Worm (Caenorhabditis elegans) whole organism, midembryonic: Measurements from ENCODE around the gene C28D4.18.

Source experiments
- T22C8.4 ChIP-seq: fragments of 200-800 bp; sonication (Bioruptor generic); IDR thresholded peaks from 2 replicates; pipeline ENCODE4 v1.3.6; 2022; ENCODE audit warnings: missing genetic modification characterization, missing compliant biosample characterization
- cog-1 ChIP-seq: sonication (generic microtip); optimal IDR thresholded peaks from 2 replicates; lab custom pipeline; 2016; ENCODE audit warnings: missing genetic modification characterization, missing compliant biosample characterization
- flt-1 ChIP-seq: fragments of 200-800 bp; sonication (Bioruptor generic); IDR thresholded peaks from 2 replicates; pipeline ENCODE4 v1.3.6; 2022; ENCODE audit warnings: missing genetic modification characterization, missing compliant biosample characterization
- klf-2 ChIP-seq: fragments of 200-800 bp; sonication (Bioruptor generic); conservative IDR thresholded peaks from 2 replicates; pipeline ENCODE4 v1.3.6; 2022; ENCODE audit warnings: missing genetic modification reagents, missing genetic modification characterization, missing compliant biosample characterization
- med-1 ChIP-seq: sonication (generic microtip); optimal IDR thresholded peaks from 2 replicates; lab custom pipeline; 2017; ENCODE audit warnings: missing genetic modification characterization, mild to moderate bottlenecking, missing compliant biosample characterization, antibody characterized with exemption, missing genetic modification reagents; ENCODE audit not compliant: insufficient read depth
- ref-1 ChIP-seq: fragments of 200-800 bp; sonication (Bioruptor generic); conservative IDR thresholded peaks from 2 replicates; pipeline ENCODE4 v1.3.6; 2022; ENCODE audit warnings: missing genetic modification reagents, missing genetic modification characterization, missing compliant biosample characterization
- tab-1 ChIP-seq: fragments of 200-800 bp; sonication (Bioruptor generic); IDR thresholded peaks from 2 replicates; pipeline ENCODE4 v1.3.6; 2022; ENCODE audit warnings: missing genetic modification characterization, missing compliant biosample characterization
- ztf-23 ChIP-seq: fragments of 200-800 bp; sonication (Bioruptor generic); IDR thresholded peaks from 2 replicates; pipeline ENCODE4 v1.3.6; 2022; ENCODE audit warnings: missing genetic modification reagents, missing genetic modification characterization, missing compliant biosample characterization
- ztf-29 ChIP-seq: fragments of 200-800 bp; sonication (Bioruptor generic); IDR thresholded peaks from 2 replicates; pipeline ENCODE4 v1.3.6; 2022; ENCODE audit warnings: missing genetic modification reagents, missing genetic modification characterization, missing compliant biosample characterization

ce11 chrIV:9738194-9738593, 13.1 kb downstream of the C28D4.18 start, which contains the start of gene C28D4.10:
- TF ChIP-seq tab-1 (GFP tag; lab: Robert Waterston, UW) (no peak), cog-1 (no peak), ztf-23 (GFP tag; lab: Robert Waterston, UW) (no peak), med-1 (no peak), T22C8.4 (GFP tag; lab: Robert Waterston, UW) (no peak), flt-1 (GFP tag; lab: Robert Waterston, UW) (no peak), klf-2 (GFP tag; lab: Robert Waterston, UW) (no peak), ref-1 (GFP tag; lab: Robert Waterston, UW) (no peak), ztf-29 (GFP tag; lab: Robert Waterston, UW) (no peak)
